Fruit fly (Drosophila melanogaster) whole organism, embryonic: ENCODE results near the gene dbf.
A peak's percentile ranks its signal among the peaks of the same experiment; 100 is the strongest.

Experiments used
- CG10274 ChIP-seq: fragments of 200-800 bp; sonication (Bioruptor generic); optimal IDR thresholded peaks from 3 replicates; lab custom pipeline; 2017; ENCODE audit warnings: missing biosample characterization, mild to moderate bottlenecking, missing genetic modification characterization
- CG10979 ChIP-seq: fragments of 200-800 bp; sonication (Bioruptor generic); optimal IDR thresholded peaks from 2 replicates; lab custom pipeline; 2018; ENCODE audit warnings: missing biosample characterization, mild to moderate bottlenecking, missing genetic modification characterization, moderate library complexity
- CG12104 ChIP-seq: fragments of 200-800 bp; sonication (Bioruptor generic); optimal IDR thresholded peaks from 3 replicates; lab custom pipeline; 2016; ENCODE audit warnings: missing biosample characterization, missing genetic modification characterization
- CG1233 ChIP-seq: fragments of 200-800 bp; sonication (Bioruptor generic); optimal IDR thresholded peaks from 4 replicates; lab custom pipeline; 2018; ENCODE audit warnings: missing biosample characterization, mild to moderate bottlenecking, missing genetic modification characterization
- CG14965 ChIP-seq: fragments of 200-800 bp; sonication (Bioruptor generic); optimal IDR thresholded peaks from 2 replicates; lab custom pipeline; 2016; ENCODE audit warnings: missing biosample characterization, missing genetic modification characterization, borderline replicate concordance
- CG15514 ChIP-seq: fragments of 200-800 bp; sonication (Bioruptor generic); optimal IDR thresholded peaks from 3 replicates; lab custom pipeline; 2017; ENCODE audit warnings: missing biosample characterization, missing genetic modification characterization, mild to moderate bottlenecking, moderate library complexity, missing genetic modification reagents
- CG16863 ChIP-seq: fragments of 200-800 bp; sonication (Bioruptor generic); optimal IDR thresholded peaks from 3 replicates; lab custom pipeline; 2016; ENCODE audit warnings: missing biosample characterization, missing genetic modification characterization
- CG17361 ChIP-seq: fragments of 200-800 bp; sonication (Bioruptor generic); IDR thresholded peaks from 3 replicates; pipeline ENCODE4 v1.3.6; 2022; ENCODE audit warnings: missing biosample characterization, missing genetic modification characterization
- CG31365 ChIP-seq: fragments of 200-800 bp; sonication (Bioruptor generic); optimal IDR thresholded peaks from 2 replicates; lab custom pipeline; 2018; ENCODE audit warnings: missing biosample characterization, mild to moderate bottlenecking, missing genetic modification characterization
- CG3995 ChIP-seq: fragments of 200-800 bp; sonication (Bioruptor generic); optimal IDR thresholded peaks from 3 replicates; lab custom pipeline; 2016; ENCODE audit warnings: missing biosample characterization, missing genetic modification characterization
- CG4617 ChIP-seq: fragments of 200-800 bp; sonication (Bioruptor generic); optimal IDR thresholded peaks from 3 replicates; lab custom pipeline; 2016; ENCODE audit warnings: missing biosample characterization, missing genetic modification characterization, borderline replicate concordance
- CG5953 ChIP-seq: fragments of 200-800 bp; sonication (Bioruptor generic); IDR thresholded peaks from 2 replicates; pipeline ENCODE4 v1.3.6; 2022; ENCODE audit warnings: missing biosample characterization, missing genetic modification characterization
- CG6765 ChIP-seq: fragments of 200-800 bp; sonication (Bioruptor generic); optimal IDR thresholded peaks from 3 replicates; lab custom pipeline; 2017; ENCODE audit warnings: missing biosample characterization, mild to moderate bottlenecking, missing genetic modification characterization
- CG7839 ChIP-seq: fragments of 200-800 bp; sonication (Bioruptor generic); optimal IDR thresholded peaks from 3 replicates; lab custom pipeline; 2018; ENCODE audit warnings: missing biosample characterization, mild to moderate bottlenecking, missing genetic modification characterization, moderate library complexity
- CG9876 ChIP-seq: fragments of 200-800 bp; sonication (Bioruptor generic); optimal IDR thresholded peaks from 2 replicates; lab custom pipeline; 2016; ENCODE audit warnings: missing biosample characterization, missing genetic modification characterization
- CkIIα-i1 ChIP-seq: fragments of 200-800 bp; sonication (Bioruptor generic); IDR thresholded peaks from 2 replicates; pipeline ENCODE4 v1.3.6; 2022; ENCODE audit warnings: missing biosample characterization, missing genetic modification characterization
- Drgx ChIP-seq: fragments of 200-800 bp; sonication (Bioruptor generic); IDR thresholded peaks from 2 replicates; pipeline ENCODE4 v1.3.6; 2022; ENCODE audit warnings: missing biosample characterization, missing genetic modification characterization
- Ets65A ChIP-seq: fragments of 200-800 bp; sonication (Bioruptor generic); peaks from one replicate; lab custom pipeline; 2016; ENCODE audit warnings: missing biosample characterization, missing genetic modification characterization
- Hey ChIP-seq: fragments of 200-800 bp; sonication (Bioruptor generic); optimal IDR thresholded peaks from 3 replicates; lab custom pipeline; 2018; ENCODE audit warnings: missing biosample characterization, mild to moderate bottlenecking, missing genetic modification characterization
- Jarid2 ChIP-seq: fragments of 200-800 bp; sonication (Bioruptor generic); optimal IDR thresholded peaks from 3 replicates; lab custom pipeline; 2017; ENCODE audit warnings: mild to moderate bottlenecking, missing biosample characterization, missing genetic modification reagents, missing genetic modification characterization
- NK7.1 ChIP-seq: fragments of 200-800 bp; sonication (Bioruptor generic); optimal IDR thresholded peaks from 3 replicates; lab custom pipeline; 2016; ENCODE audit warnings: missing biosample characterization, missing genetic modification characterization
- Nf-YB ChIP-seq: fragments of 200-800 bp; sonication (Bioruptor generic); optimal IDR thresholded peaks from 3 replicates; lab custom pipeline; 2019; ENCODE audit warnings: missing biosample characterization, mild to moderate bottlenecking, missing genetic modification characterization, moderate library complexity
- PHDP ChIP-seq: fragments of 200-800 bp; sonication (Bioruptor generic); optimal IDR thresholded peaks from 3 replicates; lab custom pipeline; 2018; ENCODE audit warnings: missing biosample characterization, mild to moderate bottlenecking, missing genetic modification characterization, moderate library complexity
- Tbp ChIP-seq: fragments of >200 bp; optimal IDR thresholded peaks from 2 replicates; lab custom pipeline; 2018; ENCODE audit warnings: missing biosample characterization, missing genetic modification characterization
- ap ChIP-seq: fragments of 200-800 bp; sonication (Bioruptor generic); IDR thresholded peaks from 2 replicates; pipeline ENCODE4 v1.3.6; 2022; ENCODE audit warnings: missing biosample characterization, missing genetic modification characterization
- bigmax ChIP-seq: fragments of 200-800 bp; sonication (Bioruptor generic); optimal IDR thresholded peaks from 2 replicates; lab custom pipeline; 2018; ENCODE audit warnings: missing biosample characterization, mild to moderate bottlenecking, missing genetic modification characterization
- crp ChIP-seq, 2 experiments: fragments of 200-800 bp; sonication (Bioruptor generic); optimal IDR thresholded peaks; 2 replicates in 1 of 2; 3 replicates in 1 of 2; lab custom pipeline; 2017; ENCODE audit warnings: missing biosample characterization in 2 of 2, missing genetic modification characterization in 2 of 2, mild to moderate bottlenecking in 1 of 2, moderate library complexity in 1 of 2
- dmrt11E ChIP-seq: fragments of 200-800 bp; sonication (Bioruptor generic); optimal IDR thresholded peaks from 3 replicates; lab custom pipeline; 2018; ENCODE audit warnings: missing biosample characterization, mild to moderate bottlenecking, missing genetic modification characterization, moderate library complexity
- dysf ChIP-seq: fragments of 200-800 bp; sonication (Bioruptor generic); IDR thresholded peaks from 3 replicates; pipeline ENCODE4 v1.3.6; 2022; ENCODE audit warnings: missing biosample characterization, missing genetic modification characterization
- ewg ChIP-seq: fragments of 200-800 bp; sonication (Bioruptor generic); optimal IDR thresholded peaks from 3 replicates; lab custom pipeline; 2017; ENCODE audit warnings: mild to moderate bottlenecking, missing biosample characterization, missing genetic modification reagents, missing genetic modification characterization
- gce ChIP-seq: fragments of 200-800 bp; sonication (Bioruptor generic); IDR thresholded peaks from 3 replicates; pipeline ENCODE4 v1.3.6; 2022; ENCODE audit warnings: missing biosample characterization, missing genetic modification characterization
- inv ChIP-seq: fragments of 200-800 bp; sonication (Bioruptor generic); IDR thresholded peaks from 2 replicates; pipeline ENCODE4 v1.3.6; 2022; ENCODE audit warnings: missing biosample characterization, missing genetic modification characterization; ENCODE audit not compliant: partially characterized antibody
- jumu ChIP-seq: fragments of 200-800 bp; sonication (Bioruptor generic); optimal IDR thresholded peaks from 3 replicates; lab custom pipeline; 2016; ENCODE audit warnings: missing biosample characterization, missing genetic modification characterization
- ken ChIP-seq: fragments of 200-800 bp; sonication (Bioruptor generic); IDR thresholded peaks from 3 replicates; pipeline ENCODE4 v1.3.6; 2022; ENCODE audit warnings: missing biosample characterization, missing genetic modification characterization
- kni ChIP-seq: fragments of 200-800 bp; sonication (Bioruptor generic); optimal IDR thresholded peaks from 3 replicates; lab custom pipeline; 2017; ENCODE audit warnings: mild to moderate bottlenecking, missing biosample characterization, missing genetic modification reagents, missing genetic modification characterization
- pan ChIP-seq, 4 experiments: fragments of >200 bp in 3 of 4; fragments of 200-800 bp in 1 of 4; sonication (Bioruptor generic) in 1 of 4; optimal IDR thresholded peaks in 3 of 4; IDR thresholded peaks in 1 of 4; 2 replicates each; pipeline versions ENCODE4 v1.3.6 to Lab custom; 2017 to 2022; ENCODE audit warnings: missing biosample characterization in 2 of 4, missing genetic modification characterization in 2 of 4, mixed read lengths in 1 of 4
- pho ChIP-seq: fragments of 200-800 bp; sonication (Bioruptor generic); optimal IDR thresholded peaks from 2 replicates; lab custom pipeline; 2016; ENCODE audit warnings: missing biosample characterization, missing genetic modification characterization
- pita ChIP-seq: fragments of 200-800 bp; sonication (Bioruptor generic); optimal IDR thresholded peaks from 2 replicates; lab custom pipeline; 2017; ENCODE audit warnings: missing biosample characterization, mild to moderate bottlenecking, missing genetic modification characterization
- pros ChIP-seq: fragments of 200-800 bp; sonication (Bioruptor generic); optimal IDR thresholded peaks from 3 replicates; lab custom pipeline; 2019; ENCODE audit warnings: missing biosample characterization, mild to moderate bottlenecking, missing genetic modification characterization, moderate library complexity
- repo ChIP-seq: fragments of 200-800 bp; sonication (Bioruptor generic); optimal IDR thresholded peaks from 2 replicates; lab custom pipeline; 2016; ENCODE audit warnings: missing biosample characterization, missing genetic modification characterization
- rib ChIP-seq: fragments of 200-800 bp; sonication (Bioruptor generic); IDR thresholded peaks from 2 replicates; pipeline ENCODE4 v1.3.6; 2022; ENCODE audit warnings: missing biosample characterization, missing genetic modification characterization
- sc ChIP-seq, 3 experiments: fragments of >200 bp in 2 of 3; fragments of 200-800 bp in 1 of 3; sonication (Bioruptor generic) in 1 of 3; optimal IDR thresholded peaks; 2 replicates in 2 of 3; 3 replicates in 1 of 3; lab custom pipeline; 2017; ENCODE audit warnings: mild to moderate bottlenecking in 1 of 3, missing biosample characterization in 1 of 3, missing genetic modification characterization in 1 of 3, missing genetic modification reagents in 1 of 3
- sens-2 ChIP-seq: fragments of 200-800 bp; sonication (Bioruptor generic); IDR thresholded peaks from 2 replicates; pipeline ENCODE4 v1.3.6; 2022; ENCODE audit warnings: missing biosample characterization, missing genetic modification characterization
- sima ChIP-seq: fragments of 200-800 bp; sonication (Bioruptor generic); optimal IDR thresholded peaks from 2 replicates; lab custom pipeline; 2016; ENCODE audit warnings: missing biosample characterization, missing genetic modification characterization
- stwl ChIP-seq: fragments of 200-800 bp; sonication (Bioruptor generic); optimal IDR thresholded peaks from 3 replicates; lab custom pipeline; 2018; ENCODE audit warnings: missing biosample characterization, mild to moderate bottlenecking, missing genetic modification characterization, moderate library complexity
- tap ChIP-seq: fragments of 200-800 bp; optimal IDR thresholded peaks from 3 replicates; lab custom pipeline; 2019; ENCODE audit warnings: missing biosample characterization, mild to moderate bottlenecking, missing genetic modification characterization, moderate library complexity
- tin ChIP-seq: fragments of 200-800 bp; sonication (Bioruptor generic); optimal IDR thresholded peaks from 3 replicates; lab custom pipeline; 2016; ENCODE audit warnings: missing biosample characterization, missing genetic modification characterization
- unpg ChIP-seq: fragments of 200-800 bp; sonication (Bioruptor generic); optimal IDR thresholded peaks from 3 replicates; lab custom pipeline; 2018; ENCODE audit warnings: missing biosample characterization, mild to moderate bottlenecking, missing genetic modification characterization, moderate library complexity
- zen ChIP-seq: fragments of 200-800 bp; sonication (Bioruptor generic); optimal IDR thresholded peaks from 3 replicates; lab custom pipeline; 2018; ENCODE audit warnings: missing biosample characterization, mild to moderate bottlenecking, missing genetic modification characterization, moderate library complexity

The dbf gene

dm6 chr2L:10616767-10617166, 34.6 kb upstream of the dbf start (continued):
- TF ChIP-seq repo (GFP tag; lab: Kevin White, UChicago) = peak; percentile 45
- TF ChIP-seq CG3995 = no peak
- TF ChIP-seq tin (GFP tag; lab: Kevin White, UChicago) = peak; percentile 68
- TF ChIP-seq sima (GFP tag; lab: Kevin White, UChicago) = no peak
- peak; percentile 66; the same call in 1 of the 3 replicates for TF ChIP-seq gce (GFP tag; lab: Robert Waterston, UW)
- no peak for TF ChIP-seq pan (optimal IDR thresholded peaks at IDR 0.05; lab: Kevin White, UChicago)
- TF ChIP-seq pan (GFP tag; optimal IDR thresholded peaks at IDR 0.05 in 1 of 2, IDR thresholded peaks at IDR 0.05 in 1 of 2) = peak in 1 of 2 experiments; percentile 90
- TF ChIP-seq tap (tag; lab: Kevin White, UChicago) = peak; percentile 70
- peak; percentile 69 for TF ChIP-seq CG16863 (GFP tag; lab: Kevin White, UChicago)
- TF ChIP-seq stwl (tag; lab: Kevin White, UChicago) = peak; percentile 24
- TF ChIP-seq pros (GFP tag; lab: Kevin White, UChicago) = no peak
- no peak for TF ChIP-seq inv (GFP tag; lab: Robert Waterston, UW)
- peak; percentile 85 for TF ChIP-seq unpg
- peak; percentile 76 for TF ChIP-seq PHDP (tag; lab: Kevin White, UChicago)
- TF ChIP-seq dysf (GFP tag; lab: Robert Waterston, UW) = peak; percentile 85
- TF ChIP-seq kni (GFP tag; lab: Kevin White, UChicago) = no peak
- peak; percentile 37 for TF ChIP-seq NK7.1
- no peak for TF ChIP-seq CG6765 (GFP tag; lab: Kevin White, UChicago)
- TF ChIP-seq Tbp = no peak
- TF ChIP-seq bigmax (GFP tag; lab: Kevin White, UChicago) = no peak
- no peak for TF ChIP-seq CkIIα-i1 (GFP tag; lab: Robert Waterston, UW)
- TF ChIP-seq CG7839 (tag; lab: Kevin White, UChicago) = peak; percentile 81
- no peak for TF ChIP-seq sc (optimal IDR thresholded peaks at IDR 0.05; lab: Kevin White, UChicago)
- TF ChIP-seq sc (GFP tag; optimal IDR thresholded peaks at IDR 0.05; lab: Kevin White, UChicago) = peak; percentile 61
- peak; percentile 80 for TF ChIP-seq CG17361 (GFP tag; lab: Robert Waterston, UW)
- TF ChIP-seq pita = no peak
- TF ChIP-seq dmrt11E = peak; percentile 74
- TF ChIP-seq ap = peak; percentile 55; the same call in 1 of the 2 replicates
- TF ChIP-seq CG5953 (GFP tag; lab: Robert Waterston, UW) = peak; percentile 60
- peak; percentile 11 for TF ChIP-seq CG4617 (GFP tag; lab: Kevin White, UChicago)
- TF ChIP-seq CG31365 (tag; lab: Kevin White, UChicago) = peak; percentile 15
- peak; percentile 23 for TF ChIP-seq Jarid2 (GFP tag; lab: Kevin White, UChicago)
- peak in 1 of 2 experiments; percentile 6 for TF ChIP-seq crp (GFP tag; optimal IDR thresholded peaks at IDR 0.05; lab: Kevin White, UChicago)
- TF ChIP-seq CG9876 (GFP tag; lab: Kevin White, UChicago) = no peak
- no peak for TF ChIP-seq CG10274
- TF ChIP-seq ken = peak; percentile 86
- TF ChIP-seq zen (tag; lab: Kevin White, UChicago) = peak; percentile 34
- TF ChIP-seq sens-2 = no peak
- peak; percentile 14 for TF ChIP-seq CG15514 (GFP tag; lab: Kevin White, UChicago)
- peak; percentile 51 for TF ChIP-seq ewg (GFP tag; lab: Kevin White, UChicago)
- peak; percentile 59 for TF ChIP-seq jumu (GFP tag; lab: Kevin White, UChicago)
- no peak for TF ChIP-seq rib (GFP tag; lab: Robert Waterston, UW)
- TF ChIP-seq Drgx (GFP tag; lab: Robert Waterston, UW) = peak; percentile 96
- peak; percentile 4 for TF ChIP-seq pho (GFP tag; lab: Kevin White, UChicago)
- peak; percentile 57 for TF ChIP-seq CG1233 (GFP tag; lab: Kevin White, UChicago)
- TF ChIP-seq CG14965 (GFP tag; lab: Kevin White, UChicago) = no peak
- TF ChIP-seq Ets65A (GFP tag; lab: Kevin White, UChicago) = peak; percentile 89
- TF ChIP-seq CG10979 (tag; lab: Kevin White, UChicago) = peak; percentile 87
- peak; percentile 21 for TF ChIP-seq CG12104 (GFP tag; lab: Kevin White, UChicago)
- no peak for TF ChIP-seq Hey (tag; lab: Kevin White, UChicago)
- TF ChIP-seq Nf-YB (GFP tag; lab: Kevin White, UChicago) = peak; percentile 35
